Fruit fly (Drosophila melanogaster) whole organism, embryonic: Measurements from ENCODE around the gene CG17207.

Experiments used
- Bgb ChIP-seq: fragments of 200-800 bp; sonication (Bioruptor generic); IDR thresholded peaks from 2 replicates; pipeline ENCODE4 v1.3.6; 2022; ENCODE audit warnings: missing biosample characterization, missing genetic modification characterization; ENCODE audit not compliant: partially characterized antibody
- C15 ChIP-seq: fragments of 200-800 bp; sonication (Bioruptor generic); IDR thresholded peaks from 3 replicates; pipeline ENCODE4 v1.3.6; 2022; ENCODE audit warnings: missing biosample characterization, missing genetic modification characterization
- CG11093 ChIP-seq: fragments of 200-800 bp; sonication (Bioruptor generic); IDR thresholded peaks from 3 replicates; pipeline ENCODE4 v1.3.6; 2022; ENCODE audit warnings: missing biosample characterization, missing genetic modification characterization
- CG18599 ChIP-seq: fragments of 200-800 bp; sonication (Bioruptor generic); optimal IDR thresholded peaks from 3 replicates; lab custom pipeline; 2017; ENCODE audit warnings: missing biosample characterization, missing genetic modification characterization, mild to moderate bottlenecking, moderate library complexity, missing genetic modification reagents
- CG8290 ChIP-seq, 3 experiments: fragments of 200-800 bp; sonication (Bioruptor generic); optimal IDR thresholded peaks; 2 replicates each; lab custom pipeline; 2016 to 2019; ENCODE audit warnings: missing biosample characterization in 3 of 3, missing genetic modification characterization in 3 of 3, mild to moderate bottlenecking in 2 of 3, moderate library complexity in 1 of 3
- CG9727 ChIP-seq: fragments of 200-800 bp; sonication (Bioruptor generic); optimal IDR thresholded peaks from 3 replicates; lab custom pipeline; 2017; ENCODE audit warnings: missing biosample characterization, mild to moderate bottlenecking, missing genetic modification characterization
- ERR ChIP-seq: fragments of 200-800 bp; sonication (Bioruptor generic); optimal IDR thresholded peaks from 2 replicates; lab custom pipeline; 2016; ENCODE audit warnings: missing biosample characterization, missing genetic modification characterization
- Sox102F ChIP-seq: fragments of 200-800 bp; sonication (Bioruptor generic); optimal IDR thresholded peaks from 2 replicates; lab custom pipeline; 2018; ENCODE audit warnings: missing biosample characterization, mild to moderate bottlenecking, missing genetic modification characterization, moderate library complexity
- gsb ChIP-seq: fragments of 200-800 bp; sonication (Bioruptor generic); IDR thresholded peaks from 2 replicates; pipeline ENCODE4 v1.3.6; 2022; ENCODE audit warnings: missing biosample characterization, missing genetic modification characterization
- insv ChIP-seq, 2 experiments: fragments of 200-800 bp; sonication (Bioruptor generic); optimal IDR thresholded peaks; 3 replicates each; lab custom pipeline; 2016 to 2018; ENCODE audit warnings: missing biosample characterization in 2 of 2, missing genetic modification characterization in 2 of 2
- inv ChIP-seq: fragments of 200-800 bp; sonication (Bioruptor generic); IDR thresholded peaks from 2 replicates; pipeline ENCODE4 v1.3.6; 2022; ENCODE audit warnings: missing biosample characterization, missing genetic modification characterization; ENCODE audit not compliant: partially characterized antibody
- tll ChIP-seq, 2 experiments: fragments of 200-800 bp in 1 of 2; fragments of >200 bp in 1 of 2; sonication (Bioruptor generic) in 1 of 2; optimal IDR thresholded peaks; 2 replicates each; lab custom pipeline; 2017 to 2019; ENCODE audit warnings: missing biosample characterization in 2 of 2, missing genetic modification characterization in 2 of 2, mild to moderate bottlenecking in 1 of 2, moderate library complexity in 1 of 2

DNA sequence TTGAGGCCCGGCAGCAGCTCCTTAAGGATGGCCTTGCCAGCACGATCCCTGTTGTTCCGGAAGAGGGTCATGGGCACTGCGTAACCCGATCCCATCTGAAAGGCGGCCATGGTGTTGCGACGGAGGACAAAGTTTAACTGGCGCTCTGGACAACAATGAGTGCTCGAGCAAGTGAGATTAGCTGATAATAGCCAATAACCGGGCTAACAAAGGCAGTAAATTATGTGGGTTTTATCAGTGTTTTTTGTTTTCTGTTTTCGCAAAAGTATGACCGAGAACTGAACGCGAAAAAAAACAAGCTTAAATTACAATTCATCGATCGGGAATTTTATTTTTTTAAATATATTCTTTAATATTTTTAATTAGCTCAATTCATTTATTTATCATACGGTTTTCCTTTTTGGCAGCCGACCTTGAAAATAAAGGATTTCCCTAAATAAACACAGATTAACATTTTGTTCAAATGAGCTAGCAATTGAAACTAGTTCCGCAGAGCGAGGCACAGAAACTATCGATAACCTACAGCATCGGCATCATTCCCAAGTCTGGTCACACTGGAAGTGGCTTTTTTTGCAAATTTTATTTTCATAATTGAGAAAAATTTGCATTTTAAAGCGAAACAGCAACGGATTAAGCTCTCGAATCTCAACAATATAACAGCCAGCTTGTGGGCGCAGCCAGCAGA is 25.5 kb downstream of the CG17207 start, which contains the start of the genes Dip-C and pps:
- no peak for TF ChIP-seq CG18599 (GFP tag; lab: Kevin White, UChicago)
- TF ChIP-seq Sox102F = no peak
- TF ChIP-seq gsb (GFP tag; lab: Robert Waterston, UW) = no peak
- TF ChIP-seq tll (GFP tag; optimal IDR thresholded peaks at IDR 0.05; lab: Kevin White, UChicago) = no peak
- no peak for TF ChIP-seq CG8290 (GFP tag; optimal IDR thresholded peaks at IDR 0.05; lab: Kevin White, UChicago)
- no peak for TF ChIP-seq CG8290 (tag; optimal IDR thresholded peaks at IDR 0.05; lab: Kevin White, UChicago)
- TF ChIP-seq insv (GFP tag; optimal IDR thresholded peaks at IDR 0.05; lab: Kevin White, UChicago) = peak in 1 of 2 experiments; percentile 22
- no peak for TF ChIP-seq ERR (GFP tag; lab: Kevin White, UChicago)
- peak; percentile 74 for TF ChIP-seq Bgb (GFP tag; lab: Robert Waterston, UW)
- TF ChIP-seq inv (GFP tag; lab: Robert Waterston, UW) = peak; percentile 65
- no peak for TF ChIP-seq CG11093 (GFP tag; lab: Robert Waterston, UW)
- peak; percentile 28 for TF ChIP-seq CG9727 (GFP tag; lab: Kevin White, UChicago)
- TF ChIP-seq C15 = no peak
